Fruit fly (Drosophila melanogaster) whole organism: Measurements from ENCODE around the gene CG15258.

ENCODE experiments used
- CG8478 ChIP-seq: fragments of >200 bp; optimal IDR thresholded peaks from 2 replicates; lab custom pipeline; 2018; ENCODE audit warnings: inconsistent platforms
- Dll ChIP-seq: fragments of >200 bp; optimal IDR thresholded peaks from 2 replicates; lab custom pipeline; 2017
- EcR ChIP-seq, 2 experiments: fragments of >200 bp; optimal IDR thresholded peaks; 2 replicates each; lab custom pipeline; 2017; ENCODE audit warnings: missing biosample characterization in 2 of 2, missing genetic modification characterization in 2 of 2, missing genetic modification reagents in 2 of 2
- pan ChIP-seq: fragments of >200 bp; optimal IDR thresholded peaks from 2 replicates; lab custom pipeline; 2017
- psq ChIP-seq: fragments of >200 bp; optimal IDR thresholded peaks from 2 replicates; lab custom pipeline; 2017
- usp ChIP-seq: fragments of >200 bp; optimal IDR thresholded peaks from 2 replicates; lab custom pipeline; 2017; ENCODE audit warnings: missing biosample characterization, missing genetic modification characterization, mixed read lengths

CG15258 gene

dm6 chr2L:15361527-15361926, at the start of gene CG15258:
TSS of gene CG15258 (minus strand) at chr2L:15361627.
- TF ChIP-seq Dll (lab: Kevin White, UChicago): no peak
- no peak for TF ChIP-seq EcR (GFP tag; optimal IDR thresholded peaks at IDR 0.05; lab: Kevin White, UChicago)
- TF ChIP-seq pan (lab: Kevin White, UChicago): no peak
- TF ChIP-seq usp (GFP tag; lab: Kevin White, UChicago): no peak
- no peak for TF ChIP-seq psq (lab: Kevin White, UChicago)
- TF ChIP-seq CG8478 (lab: Kevin White, UChicago): no peak

dm6 chr2L:15410250-15410649, 48.8 kb upstream of the CG15258 start:
- TF ChIP-seq psq (lab: Kevin White, UChicago): no peak
- no peak for TF ChIP-seq EcR (GFP tag; optimal IDR thresholded peaks at IDR 0.05; lab: Kevin White, UChicago)
- TF ChIP-seq usp (GFP tag; lab: Kevin White, UChicago): no peak
- no peak for TF ChIP-seq Dll (lab: Kevin White, UChicago)
- TF ChIP-seq CG8478 (lab: Kevin White, UChicago): no peak
- no peak for TF ChIP-seq pan (lab: Kevin White, UChicago)

dm6 chr2L:15409108-15409507, 47.7 kb upstream of the CG15258 start:
- TF ChIP-seq pan (lab: Kevin White, UChicago) (no peak), usp (GFP tag; lab: Kevin White, UChicago) (no peak), psq (lab: Kevin White, UChicago) (no peak), Dll (lab: Kevin White, UChicago) (no peak), EcR (GFP tag; optimal IDR thresholded peaks at IDR 0.05; lab: Kevin White, UChicago) (no peak), CG8478 (lab: Kevin White, UChicago) (no peak)

dm6 chr2L:15407514-15407913, 46.1 kb upstream of the CG15258 start:
- TF ChIP-seq Dll (lab: Kevin White, UChicago) (no peak), EcR (GFP tag; optimal IDR thresholded peaks at IDR 0.05; lab: Kevin White, UChicago) (no peak), psq (lab: Kevin White, UChicago) (no peak), pan (lab: Kevin White, UChicago) (no peak), usp (GFP tag; lab: Kevin White, UChicago) (no peak), CG8478 (lab: Kevin White, UChicago) (no peak)

- no peak for TF ChIP-seq usp (GFP tag; lab: Kevin White, UChicago)
- TF ChIP-seq CG8478 (lab: Kevin White, UChicago): no peak
- no peak for TF ChIP-seq psq (lab: Kevin White, UChicago)
- no peak for TF ChIP-seq pan (lab: Kevin White, UChicago)
- TF ChIP-seq Dll (lab: Kevin White, UChicago): no peak
- TF ChIP-seq EcR (GFP tag; optimal IDR thresholded peaks at IDR 0.05; lab: Kevin White, UChicago): no peak
These were observed 45.6 kb upstream of the CG15258 start for dm6 chr2L:15407021-15407420.

- TF ChIP-seq pan (lab: Kevin White, UChicago) (no peak), psq (lab: Kevin White, UChicago) (no peak), usp (GFP tag; lab: Kevin White, UChicago) (no peak), EcR (GFP tag; optimal IDR thresholded peaks at IDR 0.05; lab: Kevin White, UChicago) (no peak), Dll (lab: Kevin White, UChicago) (no peak), CG8478 (lab: Kevin White, UChicago) (no peak)
These were observed 44.5 kb upstream of the CG15258 start for dm6 chr2L:15405919-15406318.

dm6 chr2L:15404540-15404939, 43.1 kb upstream of the CG15258 start:
- no peak for TF ChIP-seq psq (lab: Kevin White, UChicago)
- no peak for TF ChIP-seq CG8478 (lab: Kevin White, UChicago)
- no peak for TF ChIP-seq usp (GFP tag; lab: Kevin White, UChicago)
- TF ChIP-seq EcR (GFP tag; optimal IDR thresholded peaks at IDR 0.05; lab: Kevin White, UChicago): no peak
- no peak for TF ChIP-seq Dll (lab: Kevin White, UChicago)
- TF ChIP-seq pan (lab: Kevin White, UChicago): no peak

- TF ChIP-seq pan (lab: Kevin White, UChicago) (no peak), CG8478 (lab: Kevin White, UChicago) (no peak), EcR (GFP tag; optimal IDR thresholded peaks at IDR 0.05; lab: Kevin White, UChicago) (no peak), psq (lab: Kevin White, UChicago) (no peak), usp (GFP tag; lab: Kevin White, UChicago) (no peak), Dll (lab: Kevin White, UChicago) (no peak)
These were observed 40.4 kb upstream of the CG15258 start for dm6 chr2L:15401860-15402259.

dm6 chr2L:15400306-15400851, 39.0 kb upstream of the CG15258 start:
- no peak for TF ChIP-seq psq (lab: Kevin White, UChicago)
- no peak for TF ChIP-seq pan (lab: Kevin White, UChicago)
- TF ChIP-seq CG8478 (lab: Kevin White, UChicago): no peak
- TF ChIP-seq usp (GFP tag; lab: Kevin White, UChicago): no peak
- no peak for TF ChIP-seq EcR (GFP tag; optimal IDR thresholded peaks at IDR 0.05; lab: Kevin White, UChicago)
- TF ChIP-seq Dll (lab: Kevin White, UChicago): no peak

dm6 chr2L:15396796-15397195, 35.4 kb upstream of the CG15258 start:
- TF ChIP-seq psq (lab: Kevin White, UChicago): no peak

dm6 chr2L:15392371-15392770, 30.9 kb upstream of the CG15258 start:
- TF ChIP-seq usp (GFP tag; lab: Kevin White, UChicago): no peak
- TF ChIP-seq Dll (lab: Kevin White, UChicago): no peak
- TF ChIP-seq pan (lab: Kevin White, UChicago): no peak
- no peak for TF ChIP-seq CG8478 (lab: Kevin White, UChicago)
- TF ChIP-seq psq (lab: Kevin White, UChicago): no peak

- TF ChIP-seq psq (lab: Kevin White, UChicago) (no peak), Dll (lab: Kevin White, UChicago) (no peak), usp (GFP tag; lab: Kevin White, UChicago) (no peak), EcR (GFP tag; optimal IDR thresholded peaks at IDR 0.05; lab: Kevin White, UChicago) (no peak), CG8478 (lab: Kevin White, UChicago) (no peak), pan (lab: Kevin White, UChicago) (no peak)
These were observed 29.0 kb upstream of the CG15258 start for dm6 chr2L:15390421-15390820.
